Worm (Caenorhabditis elegans): Measurements from ENCODE around the gene srz-59.

Gene srz-59

DNA sequence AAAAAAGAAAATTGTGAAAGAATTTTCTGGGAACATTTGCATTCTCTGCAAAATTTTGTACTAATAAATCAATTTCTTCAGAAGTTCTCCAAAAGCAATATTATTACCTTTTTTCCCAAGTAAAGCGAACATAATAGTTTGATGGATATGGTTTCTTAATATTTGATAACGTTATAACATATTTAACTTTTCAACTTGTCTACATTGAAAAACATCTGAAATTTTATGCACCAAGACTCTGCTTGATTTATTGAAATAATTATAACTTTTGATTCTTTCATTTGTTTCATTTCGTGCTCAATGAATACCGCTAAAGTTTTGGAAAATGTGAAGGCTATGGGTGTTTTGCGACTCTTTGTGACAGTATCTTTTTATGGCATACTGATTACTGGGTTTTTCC lies 5.2 kb downstream of the srz-59 start, which contains the start of gene srz-31:
Gene srz-31, plus strand, starts transcription at position 301 of the 400 bp plus-strand sequence.
- TF ChIP-seq unc-39 (tag; optimal IDR thresholded peaks at IDR 0.05) (no peak), Y55F3AM.14 (GFP tag; optimal IDR thresholded peaks at IDR 0.05) (no peak), F13H6.1 (tag; optimal IDR thresholded peaks at IDR 0.05) (no peak), nhr-237 (tag; optimal IDR thresholded peaks at IDR 0.05) (no peak), C34F6.9 (tag; optimal IDR thresholded peaks at IDR 0.05) (no peak), egl-27 (tag; optimal IDR thresholded peaks at IDR 0.05) (no peak), ztf-1 (GFP tag; conservative IDR thresholded peaks at IDR 0.05) (no peak), unc-55 (GFP tag; optimal IDR thresholded peaks at IDR 0.05) (no peak), lin-13 (GFP tag; optimal IDR thresholded peaks at IDR 0.05) (no peak), unc-62 (GFP tag; optimal IDR thresholded peaks at IDR 0.05) (no peak), peb-1 (tag; optimal IDR thresholded peaks at IDR 0.05) (no peak), sem-4 (tag; optimal IDR thresholded peaks at IDR 0.05) (no peak)

DNA sequence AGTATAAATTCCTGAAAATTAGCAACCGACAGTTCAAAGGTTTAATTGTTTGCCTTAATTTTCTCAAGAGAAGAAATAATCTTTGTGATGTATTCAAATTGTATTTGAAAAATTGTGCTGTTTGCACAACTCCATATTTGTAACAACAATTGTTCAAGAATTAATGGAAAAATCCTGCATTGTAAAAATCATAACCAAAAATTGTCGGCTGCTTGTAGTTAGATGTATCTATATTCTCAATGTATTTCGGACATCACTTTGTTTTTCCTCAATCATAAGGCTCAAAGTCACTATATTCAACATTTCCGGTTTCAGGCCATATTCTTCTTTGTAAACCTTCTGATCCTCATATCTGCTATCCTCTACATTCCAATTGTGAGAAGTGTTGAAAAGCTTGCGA lies 11.2 kb downstream of the srz-59 start:
- no peak for TF ChIP-seq lin-11 (tag; optimal IDR thresholded peaks at IDR 0.05)
- no peak for TF ChIP-seq nhr-77 (tag; optimal IDR thresholded peaks at IDR 0.05)
- no peak for TF ChIP-seq blmp-1 (tag; optimal IDR thresholded peaks at IDR 0.05; ENCODE audit: insufficient read depth)
- no peak for TF ChIP-seq elt-1 (tag; optimal IDR thresholded peaks at IDR 0.05)
- TF ChIP-seq ztf-4 (tag; optimal IDR thresholded peaks at IDR 0.05) = no peak
- no peak for TF ChIP-seq mab-5 (tag; optimal IDR thresholded peaks at IDR 0.05)
- TF ChIP-seq mdl-1 (tag; optimal IDR thresholded peaks at IDR 0.05) = no peak
- TF ChIP-seq F13H6.1 (tag; optimal IDR thresholded peaks at IDR 0.05) = no peak
- TF ChIP-seq fos-1 (tag; optimal IDR thresholded peaks at IDR 0.05) = no peak
- TF ChIP-seq unc-62 (GFP tag; optimal IDR thresholded peaks at IDR 0.05) = no peak
- TF ChIP-seq mbf-1 (tag; optimal IDR thresholded peaks at IDR 0.05) = no peak
- no peak for TF ChIP-seq lin-39 (tag; optimal IDR thresholded peaks at IDR 0.05)
- TF ChIP-seq unc-39 (tag; optimal IDR thresholded peaks at IDR 0.05) = no peak
- no peak for TF ChIP-seq crh-2 (tag; optimal IDR thresholded peaks at IDR 0.05)
- no peak for TF ChIP-seq nhr-21 (tag; optimal IDR thresholded peaks at IDR 0.05)
- no peak for TF ChIP-seq peb-1 (tag; optimal IDR thresholded peaks at IDR 0.05)
- TF ChIP-seq sma-3 (GFP tag; optimal IDR thresholded peaks at IDR 0.05) = no peak

DNA sequence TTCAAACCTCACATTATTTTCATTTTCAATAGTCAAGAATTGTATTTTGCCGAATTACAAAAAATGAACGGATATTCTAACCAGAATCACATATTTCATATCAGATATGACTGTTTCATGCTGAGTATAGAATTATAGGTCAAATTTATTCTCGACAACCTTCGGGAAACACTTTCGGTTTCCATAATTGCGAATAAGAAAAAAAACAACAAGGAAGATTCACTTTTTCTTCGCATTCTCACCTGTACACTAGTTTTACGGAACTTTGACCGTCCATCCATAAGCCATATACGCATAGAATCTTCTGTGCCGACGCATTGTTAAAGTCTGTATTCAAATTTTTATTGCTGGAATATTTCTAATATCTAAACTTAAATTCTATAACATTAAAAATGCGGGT lies 13.7 kb downstream of the srz-59 start, which contains the start of gene oac-37:
Gene oac-37, plus strand, starts transcription at position 301 of the 400 bp plus-strand sequence.
- no peak for TF ChIP-seq unc-62 (GFP tag; optimal IDR thresholded peaks at IDR 0.05)
- TF ChIP-seq lin-13 (GFP tag; optimal IDR thresholded peaks at IDR 0.05) = no peak
- no peak for TF ChIP-seq C34F6.9 (tag; optimal IDR thresholded peaks at IDR 0.05)
- no peak for TF ChIP-seq skn-1 (tag; optimal IDR thresholded peaks at IDR 0.05)
- TF ChIP-seq nhr-129 (tag; optimal IDR thresholded peaks at IDR 0.05) = no peak
- no peak for TF ChIP-seq Y55F3AM.14 (GFP tag; optimal IDR thresholded peaks at IDR 0.05)
- TF ChIP-seq dmd-4 (tag; optimal IDR thresholded peaks at IDR 0.05) = no peak
- TF ChIP-seq crh-2 (tag; optimal IDR thresholded peaks at IDR 0.05) = no peak
- TF ChIP-seq ceh-16 (tag; optimal IDR thresholded peaks at IDR 0.05) = no peak
- no peak for TF ChIP-seq sma-3 (GFP tag; optimal IDR thresholded peaks at IDR 0.05)
- no peak for TF ChIP-seq nhr-237 (tag; optimal IDR thresholded peaks at IDR 0.05)
- TF ChIP-seq ceh-82 (tag; optimal IDR thresholded peaks at IDR 0.05) = no peak
- no peak for TF ChIP-seq nhr-23 (tag; optimal IDR thresholded peaks at IDR 0.05)

DNA sequence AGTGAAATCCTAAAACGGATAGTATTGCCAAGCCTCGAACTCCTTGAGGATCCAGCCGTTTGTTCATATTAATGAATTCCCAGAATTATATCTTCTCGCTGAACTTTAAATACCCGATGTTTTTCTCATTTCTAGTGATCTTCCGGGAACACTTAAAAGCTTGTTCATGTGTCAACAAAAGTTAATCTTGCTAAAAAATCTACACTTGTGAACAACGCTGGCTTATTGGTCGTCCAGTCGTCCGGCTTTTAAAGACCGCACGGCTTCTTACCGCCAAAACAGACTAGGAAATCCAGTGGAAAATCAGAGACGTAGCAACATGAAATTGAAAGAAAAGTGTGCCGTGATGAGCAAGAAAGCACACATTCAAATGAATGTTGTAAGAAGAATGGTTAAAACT lies 21.4 kb downstream of the srz-59 start, which contains the start of gene oac-38:
Gene oac-38, minus strand, starts transcription at position 101 of the 400 bp plus-strand sequence.
- TF ChIP-seq nhr-77 (tag; optimal IDR thresholded peaks at IDR 0.05) (no peak), dmd-4 (tag; optimal IDR thresholded peaks at IDR 0.05) (no peak), egl-27 (tag; optimal IDR thresholded peaks at IDR 0.05) (no peak), ztf-11 (tag; optimal IDR thresholded peaks at IDR 0.05) (no peak), lin-11 (tag; optimal IDR thresholded peaks at IDR 0.05) (no peak), zag-1 (tag; optimal IDR thresholded peaks at IDR 0.05) (no peak), fos-1 (tag; optimal IDR thresholded peaks at IDR 0.05) (no peak), unc-39 (tag; optimal IDR thresholded peaks at IDR 0.05) (no peak), alr-1 (tag; optimal IDR thresholded peaks at IDR 0.05) (no peak), snpc-4 (tag; optimal IDR thresholded peaks at IDR 0.05) (no peak), nhr-23 (tag; optimal IDR thresholded peaks at IDR 0.05) (no peak), ZK546.5 (tag; optimal IDR thresholded peaks at IDR 0.05) (no peak), mdl-1 (tag; optimal IDR thresholded peaks at IDR 0.05) (no peak), ama-1 (optimal IDR thresholded peaks at IDR 0.05) (no peak), elt-3 (tag; optimal IDR thresholded peaks at IDR 0.05) (no peak), nhr-237 (tag; optimal IDR thresholded peaks at IDR 0.05) (no peak), nhr-11 (tag; optimal IDR thresholded peaks at IDR 0.05) (no peak), ztf-1 (GFP tag; conservative IDR thresholded peaks at IDR 0.05) (no peak)
